Fruit fly (Drosophila melanogaster) whole organism, prepupa: ENCODE measurements around the gene Epp.

Experiments
- CG10631 ChIP-seq: fragments of 200-800 bp; sonication (Bioruptor generic); optimal IDR thresholded peaks from 2 replicates; lab custom pipeline; 2016; ENCODE audit warnings: missing biosample characterization, missing genetic modification characterization
- CG10669 ChIP-seq: fragments of 200-800 bp; sonication (Bioruptor generic); optimal IDR thresholded peaks from 3 replicates; lab custom pipeline; 2018; ENCODE audit warnings: missing biosample characterization, mild to moderate bottlenecking, missing genetic modification characterization, moderate library complexity
- CG11902 ChIP-seq: fragments of 200-800 bp; sonication (Bioruptor generic); optimal IDR thresholded peaks from 3 replicates; lab custom pipeline; 2016; ENCODE audit warnings: missing biosample characterization, missing genetic modification characterization
- CG15336 ChIP-seq: fragments of 200-800 bp; sonication (Bioruptor generic); IDR thresholded peaks from 2 replicates; pipeline ENCODE4 v1.3.6; 2022; ENCODE audit warnings: missing biosample characterization, missing genetic modification characterization
- CG1621 ChIP-seq: fragments of 200-800 bp; sonication (Bioruptor generic); optimal IDR thresholded peaks from 3 replicates; lab custom pipeline; 2018; ENCODE audit warnings: missing biosample characterization, mild to moderate bottlenecking, missing genetic modification characterization
- CG16779 ChIP-seq: fragments of 200-800 bp; sonication (Bioruptor generic); optimal IDR thresholded peaks from 3 replicates; lab custom pipeline; 2017; ENCODE audit warnings: missing biosample characterization, mild to moderate bottlenecking, missing genetic modification characterization
- CG31627 ChIP-seq: fragments of 200-800 bp; sonication (Bioruptor generic); optimal IDR thresholded peaks from 3 replicates; lab custom pipeline; 2016; ENCODE audit warnings: missing biosample characterization, missing genetic modification characterization
- CG32006 ChIP-seq: fragments of 200-800 bp; sonication (Bioruptor generic); optimal IDR thresholded peaks from 3 replicates; lab custom pipeline; 2017; ENCODE audit warnings: missing biosample characterization, mild to moderate bottlenecking, missing genetic modification characterization
- CG3919 ChIP-seq: fragments of 200-800 bp; sonication (Bioruptor generic); optimal IDR thresholded peaks from 3 replicates; lab custom pipeline; 2016; ENCODE audit warnings: missing biosample characterization, missing genetic modification characterization
- CG6163 ChIP-seq: fragments of 200-800 bp; sonication (Bioruptor generic); IDR thresholded peaks from 3 replicates; pipeline ENCODE4 v1.3.6; 2022; ENCODE audit warnings: missing biosample characterization, missing genetic modification characterization
- CG6276 ChIP-seq: fragments of 200-800 bp; sonication (Bioruptor generic); optimal IDR thresholded peaks from 2 replicates; lab custom pipeline; 2017; ENCODE audit warnings: missing biosample characterization, mild to moderate bottlenecking, missing genetic modification characterization
- CG6792 ChIP-seq: fragments of 200-800 bp; sonication (Bioruptor generic); optimal IDR thresholded peaks from 3 replicates; lab custom pipeline; 2016; ENCODE audit warnings: missing biosample characterization, missing genetic modification characterization
- CG6854 ChIP-seq: fragments of 200-800 bp; sonication (Bioruptor generic); optimal IDR thresholded peaks from 2 replicates; lab custom pipeline; 2017; ENCODE audit warnings: missing biosample characterization, mild to moderate bottlenecking, missing genetic modification characterization
- CG8119 ChIP-seq: fragments of 200-800 bp; sonication (Bioruptor generic); IDR thresholded peaks from 3 replicates; pipeline ENCODE4 v1.3.6; 2022; ENCODE audit warnings: missing biosample characterization, missing genetic modification characterization
- CG8319 ChIP-seq: fragments of 200-800 bp; sonication (Bioruptor generic); optimal IDR thresholded peaks from 3 replicates; lab custom pipeline; 2016; ENCODE audit warnings: missing biosample characterization, missing genetic modification characterization
- Eip75B ChIP-seq: fragments of 200-800 bp; sonication (Bioruptor generic); optimal IDR thresholded peaks from 3 replicates; lab custom pipeline; 2016; ENCODE audit warnings: missing biosample characterization, missing genetic modification characterization
- Eip78C ChIP-seq: fragments of 200-800 bp; sonication (Bioruptor generic); peaks from one replicate; lab custom pipeline; 2016; ENCODE audit warnings: missing biosample characterization, missing genetic modification characterization
- Ets96B ChIP-seq: fragments of 200-800 bp; optimal IDR thresholded peaks from 2 replicates; lab custom pipeline; 2019; ENCODE audit warnings: missing biosample characterization, mild to moderate bottlenecking, missing genetic modification characterization, moderate library complexity
- Hr38 ChIP-seq: sonication (Bioruptor generic); optimal IDR thresholded peaks from 2 replicates; lab custom pipeline; 2016; ENCODE audit warnings: missing biosample characterization, missing genetic modification characterization
- Hr4 ChIP-seq: fragments of 200-800 bp; sonication (Bioruptor generic); optimal IDR thresholded peaks from 3 replicates; lab custom pipeline; 2016; ENCODE audit warnings: missing biosample characterization, missing genetic modification characterization
- OdsH ChIP-seq: fragments of 200-800 bp; sonication (Bioruptor generic); optimal IDR thresholded peaks from 3 replicates; lab custom pipeline; 2016; ENCODE audit warnings: missing biosample characterization, missing genetic modification characterization
- Smox ChIP-seq: fragments of 200-800 bp; sonication (Bioruptor generic); optimal IDR thresholded peaks from 3 replicates; lab custom pipeline; 2016; ENCODE audit warnings: missing biosample characterization, missing genetic modification characterization
- Sox14 ChIP-seq: fragments of 200-800 bp; sonication (Bioruptor generic); optimal IDR thresholded peaks from 3 replicates; lab custom pipeline; 2016; ENCODE audit warnings: missing biosample characterization, missing genetic modification characterization
- Sox15 ChIP-seq: fragments of 200-800 bp; sonication (Bioruptor generic); optimal IDR thresholded peaks from 3 replicates; lab custom pipeline; 2016; ENCODE audit warnings: missing biosample characterization, missing genetic modification characterization
- achi ChIP-seq: fragments of 200-800 bp; sonication (Bioruptor generic); optimal IDR thresholded peaks from 3 replicates; lab custom pipeline; 2016; ENCODE audit warnings: missing biosample characterization, missing genetic modification characterization
- cyc ChIP-seq: fragments of 200-800 bp; sonication (Bioruptor generic); optimal IDR thresholded peaks from 3 replicates; lab custom pipeline; 2016; ENCODE audit warnings: missing biosample characterization, missing genetic modification characterization
- dac ChIP-seq: fragments of 200-800 bp; sonication (Bioruptor generic); optimal IDR thresholded peaks from 2 replicates; lab custom pipeline; 2017; ENCODE audit warnings: missing biosample characterization, mild to moderate bottlenecking, missing genetic modification characterization
- dsx ChIP-seq: fragments of 200-800 bp; optimal IDR thresholded peaks from 3 replicates; lab custom pipeline; 2019; ENCODE audit warnings: missing biosample characterization, mild to moderate bottlenecking, missing genetic modification characterization, moderate library complexity; ENCODE audit not compliant: poor library complexity, severe bottlenecking
- eg ChIP-seq: fragments of 200-800 bp; sonication (Bioruptor generic); IDR thresholded peaks from 3 replicates; pipeline ENCODE4 v1.3.6; 2022; ENCODE audit warnings: missing biosample characterization, missing genetic modification characterization
- fd59A ChIP-seq: fragments of 200-800 bp; sonication (Bioruptor generic); optimal IDR thresholded peaks from 2 replicates; lab custom pipeline; 2017; ENCODE audit warnings: missing biosample characterization, mild to moderate bottlenecking, missing genetic modification characterization, missing genetic modification reagents
- fd85E ChIP-seq: fragments of 200-800 bp; sonication (Bioruptor generic); optimal IDR thresholded peaks from 3 replicates; lab custom pipeline; 2016; ENCODE audit warnings: missing biosample characterization, missing genetic modification characterization
- fkh ChIP-seq: fragments of 200-800 bp; sonication (Bioruptor generic); optimal IDR thresholded peaks from 3 replicates; lab custom pipeline; 2017; ENCODE audit warnings: missing biosample characterization, mild to moderate bottlenecking, missing genetic modification characterization, moderate library complexity
- lz ChIP-seq: fragments of 200-800 bp; sonication (Bioruptor generic); optimal IDR thresholded peaks from 3 replicates; lab custom pipeline; 2016; ENCODE audit warnings: missing biosample characterization, missing genetic modification characterization
- net ChIP-seq: fragments of 200-800 bp; sonication (Bioruptor generic); optimal IDR thresholded peaks from 3 replicates; lab custom pipeline; 2016; ENCODE audit warnings: missing biosample characterization, missing genetic modification characterization
- pdm3 ChIP-seq: fragments of 200-800 bp; sonication (Bioruptor generic); optimal IDR thresholded peaks from 3 replicates; lab custom pipeline; 2016; ENCODE audit warnings: missing biosample characterization, missing genetic modification characterization
- salr ChIP-seq, 2 experiments: fragments of 200-800 bp; sonication (Bioruptor generic); optimal IDR thresholded peaks; 3 replicates each; lab custom pipeline; 2016 to 2018; ENCODE audit warnings: missing biosample characterization in 2 of 2, missing genetic modification characterization in 2 of 2, mild to moderate bottlenecking in 1 of 2
- spab ChIP-seq: fragments of 200-800 bp; sonication (Bioruptor generic); optimal IDR thresholded peaks from 2 replicates; lab custom pipeline; 2017; ENCODE audit warnings: missing biosample characterization, mild to moderate bottlenecking, missing genetic modification characterization, missing genetic modification reagents
- ss ChIP-seq, 2 experiments: fragments of 200-800 bp; sonication (Bioruptor generic); optimal IDR thresholded peaks; 2 replicates in 1 of 2; 3 replicates in 1 of 2; lab custom pipeline; 2017 to 2018; ENCODE audit warnings: mild to moderate bottlenecking in 2 of 2, missing biosample characterization in 2 of 2, missing genetic modification characterization in 2 of 2, moderate library complexity in 1 of 2
- topi ChIP-seq: fragments of 200-800 bp; sonication (Bioruptor generic); optimal IDR thresholded peaks from 3 replicates; lab custom pipeline; 2016; ENCODE audit warnings: missing biosample characterization, missing genetic modification characterization

The Epp gene

dm6 chr3R:23948466-23949413 lies 44.0 kb downstream of the Epp start (continued):
- TF ChIP-seq achi (peak; percentile 94), Sox14 (peak; percentile 96), CG6276 (peak; percentile 89), Sox15 (GFP tag; lab: Kevin White, UChicago) (peak; percentile 94), cyc (peak; percentile 92), dsx (peak; percentile 96), CG10631 (GFP tag; lab: Kevin White, UChicago) (peak; percentile 94), CG3919 (GFP tag; lab: Kevin White, UChicago) (peak; percentile 96), topi (GFP tag; lab: Kevin White, UChicago) (peak; percentile 96), CG32006 (GFP tag; lab: Kevin White, UChicago) (peak; percentile 89), CG16779 (tag; lab: Kevin White, UChicago) (peak; percentile 91), CG8119 (GFP tag; lab: Robert Waterston, UW) (peak; percentile 93), pdm3 (GFP tag; lab: Kevin White, UChicago) (peak; percentile 96), Eip78C (GFP tag; lab: Kevin White, UChicago) (peak; percentile 99), CG15336 (GFP tag; lab: Robert Waterston, UW) (peak; percentile 89), CG1621 (peak; percentile 73), Eip75B (GFP tag; lab: Kevin White, UChicago) (peak; percentile 96), CG31627 (peak; percentile 94), Ets96B (peak; percentile 98), Smox (GFP tag; lab: Kevin White, UChicago) (peak; percentile 95), fd59A (peak; percentile 97), CG11902 (GFP tag; lab: Kevin White, UChicago) (peak; percentile 94)

- no peak for TF ChIP-seq Smox (GFP tag; lab: Kevin White, UChicago)
- TF ChIP-seq CG8319 (GFP tag; lab: Kevin White, UChicago) = no peak
- no peak for TF ChIP-seq CG8119 (GFP tag; lab: Robert Waterston, UW)
- TF ChIP-seq salr (GFP tag; optimal IDR thresholded peaks at IDR 0.05; lab: Kevin White, UChicago) = no peak
- TF ChIP-seq CG10669 (GFP tag; lab: Kevin White, UChicago) = no peak
- no peak for TF ChIP-seq dsx
- TF ChIP-seq fd59A = no peak
- TF ChIP-seq lz = no peak
- TF ChIP-seq CG6163 (GFP tag; lab: Robert Waterston, UW) = no peak
- TF ChIP-seq CG6276 = no peak
- no peak for TF ChIP-seq Eip75B (GFP tag; lab: Kevin White, UChicago)
- no peak for TF ChIP-seq spab (GFP tag; lab: Kevin White, UChicago)
Measured at dm6 chr3R:23948324-23948465, 44.5 kb downstream of the Epp start, which contains the start of gene CG12268. CG12268 (minus strand) TSS chr3R:23948424.

DNA sequence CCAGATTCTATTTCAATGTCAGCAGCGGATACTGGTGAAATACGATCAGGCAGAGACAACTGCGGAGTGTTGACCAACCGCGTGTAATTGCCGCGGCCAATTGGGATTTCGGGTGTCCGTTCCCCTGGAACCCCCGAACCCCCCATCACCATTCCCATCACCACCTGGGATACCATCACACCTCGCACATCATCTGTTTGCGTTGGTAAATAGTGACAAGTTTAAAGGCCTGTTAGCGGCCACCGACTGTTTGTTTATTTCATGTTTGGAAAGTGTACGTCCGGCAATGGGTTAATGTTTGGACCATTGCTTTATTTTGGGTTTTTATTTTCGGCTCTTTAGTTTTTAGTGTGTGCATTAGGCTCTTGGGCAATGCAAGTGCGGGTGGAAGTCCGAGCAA lies 45.7 kb downstream of the Epp start:
- TF ChIP-seq CG6276 (no peak), pdm3 (GFP tag; lab: Kevin White, UChicago) (no peak), CG15336 (GFP tag; lab: Robert Waterston, UW) (no peak), fkh (GFP tag; lab: Kevin White, UChicago) (peak; percentile 88), net (GFP tag; lab: Kevin White, UChicago) (no peak), CG8319 (GFP tag; lab: Kevin White, UChicago) (no peak), eg (GFP tag; lab: Robert Waterston, UW) (no peak), Eip75B (GFP tag; lab: Kevin White, UChicago) (no peak), ss (GFP tag; optimal IDR thresholded peaks at IDR 0.05; lab: Kevin White, UChicago) (no peak)

DNA sequence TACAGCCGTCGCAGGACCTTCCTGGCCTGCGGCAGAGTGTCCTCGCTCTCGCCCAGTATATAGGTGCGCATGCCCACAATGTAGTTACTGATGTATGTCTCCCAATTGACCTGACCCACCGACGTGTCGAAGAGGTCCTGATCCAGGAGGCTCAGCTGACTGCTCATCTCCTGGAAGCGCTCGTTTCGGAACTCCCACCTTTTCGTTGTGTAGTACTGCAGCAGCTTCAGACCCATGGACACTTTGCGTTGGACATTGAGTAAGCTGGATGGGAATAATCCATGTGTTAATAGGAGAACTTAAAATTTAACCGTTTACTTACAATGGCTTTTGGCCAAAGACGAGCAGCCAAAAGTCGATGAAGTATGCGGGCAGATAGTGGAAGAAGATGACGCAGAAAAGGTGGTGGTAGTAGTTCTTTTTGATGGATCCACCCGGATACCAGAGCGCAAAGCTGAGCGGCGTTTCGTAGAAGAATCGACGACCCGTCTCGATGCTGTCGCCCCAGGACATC lies 48.8 kb downstream of the Epp start:
- TF ChIP-seq Hr4 (GFP tag; lab: Kevin White, UChicago) (no peak), Sox15 (GFP tag; lab: Kevin White, UChicago) (no peak), CG6854 (no peak), fd85E (GFP tag; lab: Kevin White, UChicago) (no peak), CG15336 (GFP tag; lab: Robert Waterston, UW) (no peak), dac (GFP tag; lab: Kevin White, UChicago) (no peak), CG8319 (GFP tag; lab: Kevin White, UChicago) (no peak), CG6792 (GFP tag; lab: Kevin White, UChicago) (no peak), OdsH (GFP tag; lab: Kevin White, UChicago) (no peak), Hr38 (no peak), spab (GFP tag; lab: Kevin White, UChicago) (no peak)
- TF ChIP-seq, all 60 proteins: peak for 0
